Fruit fly (Drosophila melanogaster) S2 (cell line): ENCODE results near the gene CG15353.

ENCODE experiments used
- CG8478 ChIP-seq: fragments of >200 bp; optimal IDR thresholded peaks from 2 replicates; lab custom pipeline; 2018
- CTCF ChIP-seq, 2 experiments: fragments of >200 bp; optimal IDR thresholded peaks; 2 replicates each; lab custom pipeline; 2018

DNA sequence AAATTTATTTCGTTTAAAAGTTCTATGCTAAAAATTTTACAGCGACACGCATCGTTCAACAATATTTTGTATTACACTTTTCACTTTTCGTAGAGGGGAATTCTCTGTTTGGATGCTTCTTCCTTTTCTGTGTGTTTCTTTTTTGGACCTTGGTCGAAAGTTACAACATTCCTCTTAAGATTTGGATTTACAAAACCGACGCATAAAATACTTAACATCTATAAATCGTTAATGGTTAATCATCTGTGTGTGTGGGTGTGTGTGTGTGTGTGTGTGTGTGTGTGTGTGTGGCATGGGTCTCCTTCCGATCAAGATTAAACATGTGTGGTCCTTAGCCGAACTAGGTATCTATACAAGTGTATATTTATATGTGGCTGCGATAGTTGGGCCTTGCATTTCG is 31.5 kb downstream of the CG15353 start:
- no peak for TF ChIP-seq CG8478 (lab: Kevin White, UChicago)
- TF ChIP-seq CTCF (optimal IDR thresholded peaks at IDR 0.05; lab: Kevin White, UChicago) = no peak
